Fruit fly (Drosophila melanogaster): ENCODE measurements around the gene Cep290.
A peak's percentile ranks its signal among the peaks of the same experiment; 100 is the strongest.

DNA sequence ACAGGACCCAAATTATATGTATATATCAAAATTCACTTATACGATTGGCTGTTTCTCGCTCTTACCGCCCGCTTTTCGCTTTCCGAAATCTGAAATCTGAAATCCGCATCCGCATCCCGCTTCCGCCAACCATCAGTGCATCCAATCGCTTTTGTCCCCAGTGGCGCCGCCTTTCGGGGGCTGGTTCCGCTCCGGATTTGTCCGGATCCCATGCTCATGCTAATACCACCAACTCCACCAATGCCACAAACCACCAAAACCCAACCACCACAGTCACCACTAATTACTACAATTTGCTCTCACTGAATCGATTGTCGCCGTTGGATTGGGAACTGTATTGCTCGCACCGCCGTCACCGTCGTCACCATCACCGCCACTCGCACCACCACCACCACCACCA is 25.1 kb downstream of the Cep290 start:
- TF ChIP-seq CG8478 (optimal IDR thresholded peaks at IDR 0.05) (no peak), CTCF (optimal IDR thresholded peaks at IDR 0.05) (peak in 1 of 2 experiments; percentile 25)

All from S2 (cell line).